Worm (Caenorhabditis elegans): ENCODE data around the gene clec-198.

clec-198 gene

ce11 chrIV:17333542-17334281 is 13.3 kb upstream of the clec-198 start, which contains the start of gene C49C3.15 (continued):
- no peak for TF ChIP-seq ceh-62 (tag; optimal IDR thresholded peaks at IDR 0.05)
- no peak for TF ChIP-seq F37D6.2 (tag; optimal IDR thresholded peaks at IDR 0.05)
- no peak for TF ChIP-seq zfp-2 (tag; optimal IDR thresholded peaks at IDR 0.05)
- no peak for TF ChIP-seq zip-11 (GFP tag; IDR thresholded peaks at IDR 0.05)
- TF ChIP-seq lsy-2 (tag; optimal IDR thresholded peaks at IDR 0.05): peak in 1 of 2 experiments; percentile 54
- TF ChIP-seq nhr-48 (tag; optimal IDR thresholded peaks at IDR 0.05): no peak
- no peak for TF ChIP-seq skn-1 (tag; optimal IDR thresholded peaks at IDR 0.05)
- TF ChIP-seq mxl-2 (GFP tag; conservative IDR thresholded peaks at IDR 0.05): no peak
- TF ChIP-seq php-3 (GFP tag; IDR thresholded peaks at IDR 0.05): no peak
- TF ChIP-seq dmd-9 (GFP tag; IDR thresholded peaks at IDR 0.05): no peak
- no peak for TF ChIP-seq set-16 (GFP tag; IDR thresholded peaks at IDR 0.05)
- TF ChIP-seq lim-7 (GFP tag; IDR thresholded peaks at IDR 0.05): no peak
- TF ChIP-seq unc-39 (tag; optimal IDR thresholded peaks at IDR 0.05): no peak
- TF ChIP-seq F26F4.8 (GFP tag; conservative IDR thresholded peaks at IDR 0.05): no peak
- TF ChIP-seq zfp-3 (GFP tag; conservative IDR thresholded peaks at IDR 0.05): no peak
- TF ChIP-seq T26A8.4 (GFP tag; IDR thresholded peaks at IDR 0.05): no peak
- no peak for TF ChIP-seq spr-1 (tag; optimal IDR thresholded peaks at IDR 0.05)
- no peak for TF ChIP-seq nhr-102 (tag; optimal IDR thresholded peaks at IDR 0.05)
- TF ChIP-seq F10B5.3 (tag; optimal IDR thresholded peaks at IDR 0.05): no peak
- no peak for TF ChIP-seq spr-3 (GFP tag; optimal IDR thresholded peaks at IDR 0.05)
- TF ChIP-seq hlh-30 (tag; optimal IDR thresholded peaks at IDR 0.05; ENCODE audit: insufficient read depth): peak; percentile 96
- TF ChIP-seq D1046.2 (GFP tag; IDR thresholded peaks at IDR 0.05): no peak
- TF ChIP-seq hlh-11 (tag; optimal IDR thresholded peaks at IDR 0.05): peak; percentile 28
- no peak for TF ChIP-seq nhr-41 (GFP tag; IDR thresholded peaks at IDR 0.05)
- no peak for TF ChIP-seq attf-4 (tag; optimal IDR thresholded peaks at IDR 0.05)
- TF ChIP-seq lin-15B (tag; optimal IDR thresholded peaks at IDR 0.05): no peak
- no peak for TF ChIP-seq ceh-44 (GFP tag; IDR thresholded peaks at IDR 0.05)
- TF ChIP-seq nhr-25 (tag; optimal IDR thresholded peaks at IDR 0.05; ENCODE audit: borderline replicate concordance, insufficient read depth): no peak
- peak; percentile 42 for TF ChIP-seq mep-1 (tag; optimal IDR thresholded peaks at IDR 0.05)
- TF ChIP-seq ceh-82 (tag; optimal IDR thresholded peaks at IDR 0.05): no peak
- TF ChIP-seq nhr-6 (tag; optimal IDR thresholded peaks at IDR 0.05): no peak
- TF ChIP-seq mes-2 (tag; optimal IDR thresholded peaks at IDR 0.05; ENCODE audit: poor library complexity, severe bottlenecking): peak; percentile 47
- TF ChIP-seq hif-1 (tag; optimal IDR thresholded peaks at IDR 0.05): peak in 1 of 2 experiments; percentile 83
- TF ChIP-seq ctbp-1 (GFP tag; IDR thresholded peaks at IDR 0.05): no peak
- no peak for TF ChIP-seq daf-8 (GFP tag; IDR thresholded peaks at IDR 0.05)
- TF ChIP-seq ceh-20 (GFP tag; IDR thresholded peaks at IDR 0.05): no peak
- TF ChIP-seq nhr-76 (tag; optimal IDR thresholded peaks at IDR 0.05): no peak
- TF ChIP-seq lir-3 (tag; optimal IDR thresholded peaks at IDR 0.05): no peak
- TF ChIP-seq ZK546.5 (tag; optimal IDR thresholded peaks at IDR 0.05): no peak
- TF ChIP-seq mxl-3 (GFP tag; optimal IDR thresholded peaks at IDR 0.05): no peak
- TF ChIP-seq snpc-1.2 (GFP tag; IDR thresholded peaks at IDR 0.05): no peak
- TF ChIP-seq tag-97 (GFP tag; IDR thresholded peaks at IDR 0.05): no peak
- no peak for TF ChIP-seq F49E8.2 (tag; optimal IDR thresholded peaks at IDR 0.05; ENCODE audit: borderline replicate concordance)
- TF ChIP-seq nhr-28 (tag; optimal IDR thresholded peaks at IDR 0.05): peak; percentile 21
- TF ChIP-seq madf-9 (GFP tag; conservative IDR thresholded peaks at IDR 0.05): no peak
- TF ChIP-seq unc-62 (GFP tag; optimal IDR thresholded peaks at IDR 0.05 in 1 of 2): peak in 1 of 2 experiments; percentile 80
- TF ChIP-seq unc-62 (tag; optimal IDR thresholded peaks at IDR 0.05): no peak
- no peak for TF ChIP-seq lin-39 (tag; optimal IDR thresholded peaks at IDR 0.05)
- TF ChIP-seq fkh-10 (GFP tag; optimal IDR thresholded peaks at IDR 0.05): no peak
- TF ChIP-seq ama-1 (optimal IDR thresholded peaks at IDR 0.05): no peak
- TF ChIP-seq rbr-2 (tag; optimal IDR thresholded peaks at IDR 0.05): peak; percentile 10

All from whole organism, L4 larva.